Worm (Caenorhabditis elegans): ENCODE data around the gene pax-2.
"Not testable (repeated sequence)": the region's sequence is repeated elsewhere in the genome, so short reads cannot be mapped to it uniquely, and the experiment has no call there.

- not testable (repeated sequence) for TF ChIP-seq unc-130 (GFP tag; optimal IDR thresholded peaks at IDR 0.05); ZK546.5 (tag; optimal IDR thresholded peaks at IDR 0.05); hmg-1.1 (GFP tag; IDR thresholded peaks at IDR 0.05); pha-4 (GFP tag; IDR thresholded peaks at IDR 0.05); pha-4 (tag; optimal IDR thresholded peaks at IDR 0.05); ceh-20 (GFP tag; IDR thresholded peaks at IDR 0.05); hlh-30 (tag; optimal IDR thresholded peaks at IDR 0.05; ENCODE audit: insufficient read depth); F26F4.8 (GFP tag; conservative IDR thresholded peaks at IDR 0.05); nhr-237 (tag; optimal IDR thresholded peaks at IDR 0.05)
Measured at ce11 chrIV:4196729-4197128, 7.4 kb downstream of the pax-2 start, which contains the start of gene K06B9.6.

Measured in whole organism, L4 larva.